Worm (Caenorhabditis elegans) whole organism, early embryonic: ENCODE measurements around the gene clic-1.

Experiments used
- ama-1 ChIP-seq: fragments of 150-350 bp; optimal IDR thresholded peaks from 2 replicates; lab custom pipeline; 2014
- ceh-36 ChIP-seq: sonication (generic microtip); optimal IDR thresholded peaks from 2 replicates; lab custom pipeline; 2016; ENCODE audit warnings: missing genetic modification characterization, inconsistent platforms, missing compliant biosample characterization
- ets-7 ChIP-seq: sonication (generic microtip); optimal IDR thresholded peaks from 2 replicates; lab custom pipeline; 2016; ENCODE audit warnings: missing genotype, missing genetic modification characterization, missing compliant biosample characterization
- tbx-11 ChIP-seq: fragments of 200-800 bp; sonication (Bioruptor generic); IDR thresholded peaks from 2 replicates; pipeline ENCODE4 v1.3.6; 2022; ENCODE audit warnings: missing genetic modification characterization, missing compliant biosample characterization
- tbx-37 ChIP-seq: fragments of 200-800 bp; sonication (Bioruptor generic); conservative IDR thresholded peaks from 2 replicates; pipeline ENCODE4 v1.3.6; 2022; ENCODE audit warnings: missing genetic modification reagents, missing genetic modification characterization, missing compliant biosample characterization

- TF ChIP-seq ceh-36 (no peak), ama-1 (no peak), tbx-11 (GFP tag; lab: Robert Waterston, UW) (no peak), ets-7 (tag; lab: Kevin White, UChicago) (no peak), tbx-37 (no peak)
Measured at ce11 chrV:7775226-7775625, 40.5 kb upstream of the clic-1 start.
